Fruit fly (Drosophila melanogaster): Measurements from ENCODE around the gene CG14054.

- TF ChIP-seq CG7101 (tag; optimal IDR thresholded peaks at IDR 0.05) = no peak
- TF ChIP-seq kay (GFP tag; ENCODE audit: borderline replicate concordance) = no peak
- no peak for TF ChIP-seq CG12768 (GFP tag; optimal IDR thresholded peaks at IDR 0.05)
- no peak for TF ChIP-seq Crg-1 (GFP tag; optimal IDR thresholded peaks at IDR 0.05)
- no peak for TF ChIP-seq toe (GFP tag; optimal IDR thresholded peaks at IDR 0.05)
- TF ChIP-seq CG5204 (GFP tag; optimal IDR thresholded peaks at IDR 0.05) = no peak
- TF ChIP-seq cnc (optimal IDR thresholded peaks at IDR 0.05) = no peak
These were observed 32.1 kb upstream of the CG14054 start for dm6 chrX:2098267-2098666.

All from whole organism, adult.